Worm (Caenorhabditis elegans): ENCODE results near the gene W04E12.4.

Gene W04E12.4

DNA sequence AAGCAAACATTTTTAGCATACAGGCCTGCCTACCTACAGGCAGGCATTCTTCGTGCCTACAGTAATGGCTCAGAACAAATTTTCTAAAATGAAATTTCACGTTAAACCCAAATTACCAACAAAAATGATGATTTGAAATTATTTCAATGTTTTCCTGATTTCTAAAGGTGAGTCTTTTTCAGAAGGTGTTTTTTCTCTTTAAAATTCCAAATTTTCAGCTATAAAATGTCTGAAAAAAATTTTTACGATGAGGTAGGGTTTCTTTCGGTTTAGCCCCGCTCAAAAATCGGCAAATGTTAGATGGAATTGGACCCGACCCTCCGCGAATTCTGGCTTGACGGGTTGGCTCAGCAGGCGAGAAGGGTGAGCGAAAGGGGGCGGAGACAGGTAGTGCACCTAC lies 2.4 kb downstream of the W04E12.4 start, which contains the start of gene W04E12.5:
W04E12.5 (plus strand) TSS at position 301 of the 400 bp plus-strand sequence.
- TF ChIP-seq eor-1 (tag; optimal IDR thresholded peaks at IDR 0.05): no peak
- no peak for TF ChIP-seq skn-1 (tag; optimal IDR thresholded peaks at IDR 0.05)
- no peak for TF ChIP-seq fkh-2 (tag; optimal IDR thresholded peaks at IDR 0.05)
- no peak for TF ChIP-seq ama-1 (optimal IDR thresholded peaks at IDR 0.05)
- no peak for TF ChIP-seq ztf-4 (tag; optimal IDR thresholded peaks at IDR 0.05)
- TF ChIP-seq mdl-1 (tag; optimal IDR thresholded peaks at IDR 0.05): no peak

ce11 chrV:19747144-19747543 lies 3.7 kb downstream of the W04E12.4 start:
- TF ChIP-seq mml-1 (tag; optimal IDR thresholded peaks at IDR 0.05) (no peak), lin-15B (tag; optimal IDR thresholded peaks at IDR 0.05) (no peak), lsy-12 (tag; optimal IDR thresholded peaks at IDR 0.05) (no peak), nhr-77 (tag; optimal IDR thresholded peaks at IDR 0.05) (no peak), nfya-1 (tag; optimal IDR thresholded peaks at IDR 0.05; ENCODE audit: insufficient read depth) (no peak)

- TF ChIP-seq R02D3.7 (tag; optimal IDR thresholded peaks at IDR 0.05): no peak
- no peak for TF ChIP-seq ceh-9 (tag; optimal IDR thresholded peaks at IDR 0.05)
- peak; percentile 65 for TF ChIP-seq pqm-1 (tag; optimal IDR thresholded peaks at IDR 0.05)
- peak; percentile 69 for TF ChIP-seq elt-2 (tag; optimal IDR thresholded peaks at IDR 0.05)
Measured at ce11 chrV:19751124-19751523, 7.7 kb downstream of the W04E12.4 start, which contains the start of gene clec-49. TSS of gene clec-49 (minus strand) at chrV:19751226.

- no peak for TF ChIP-seq nhr-76 (tag; optimal IDR thresholded peaks at IDR 0.05)
- TF ChIP-seq ztf-4 (tag; optimal IDR thresholded peaks at IDR 0.05): no peak
- no peak for TF ChIP-seq nhr-23 (tag; optimal IDR thresholded peaks at IDR 0.05)
- no peak for TF ChIP-seq ceh-16 (tag; optimal IDR thresholded peaks at IDR 0.05)
- no peak for TF ChIP-seq sea-2 (GFP tag; optimal IDR thresholded peaks at IDR 0.05)
- TF ChIP-seq pha-4 (tag; optimal IDR thresholded peaks at IDR 0.05): no peak
- TF ChIP-seq nhr-67 (tag; optimal IDR thresholded peaks at IDR 0.05): no peak
- TF ChIP-seq nhr-25 (tag; optimal IDR thresholded peaks at IDR 0.05): no peak
Measured at ce11 chrV:19752879-19753278, 9.5 kb downstream of the W04E12.4 start.

- TF ChIP-seq nhr-23 (tag; optimal IDR thresholded peaks at IDR 0.05) (no peak), elt-2 (tag; optimal IDR thresholded peaks at IDR 0.05) (peak; percentile 60)
Measured at ce11 chrV:19754331-19754730, 10.9 kb downstream of the W04E12.4 start.

ce11 chrV:19755260-19755659 lies 11.9 kb downstream of the W04E12.4 start, which contains the start of gene clec-50:
TSS of gene clec-50 (minus strand) at chrV:19755368.
- TF ChIP-seq mml-1 (tag; optimal IDR thresholded peaks at IDR 0.05) (no peak), pqm-1 (tag; optimal IDR thresholded peaks at IDR 0.05) (peak; percentile 82), elt-2 (tag; optimal IDR thresholded peaks at IDR 0.05) (peak; percentile 86), fkh-10 (GFP tag; optimal IDR thresholded peaks at IDR 0.05) (no peak), elt-3 (tag; optimal IDR thresholded peaks at IDR 0.05) (no peak), eor-1 (tag; optimal IDR thresholded peaks at IDR 0.05) (no peak), nhr-237 (tag; optimal IDR thresholded peaks at IDR 0.05) (no peak)

ce11 chrV:19756253-19756652 lies 12.8 kb downstream of the W04E12.4 start, which contains the start of gene W04E12.9:
TSS of gene W04E12.9 (plus strand) at chrV:19756553.
- TF ChIP-seq ceh-9 (tag; optimal IDR thresholded peaks at IDR 0.05) (no peak), elt-1 (tag; optimal IDR thresholded peaks at IDR 0.05) (no peak), nhr-43 (tag; optimal IDR thresholded peaks at IDR 0.05; ENCODE audit: poor library complexity, severe bottlenecking) (no peak), elt-2 (tag; optimal IDR thresholded peaks at IDR 0.05) (no peak), nhr-67 (tag; optimal IDR thresholded peaks at IDR 0.05) (no peak), fkh-10 (GFP tag; optimal IDR thresholded peaks at IDR 0.05) (no peak), mdl-1 (tag; optimal IDR thresholded peaks at IDR 0.05) (no peak), nfya-1 (tag; optimal IDR thresholded peaks at IDR 0.05; ENCODE audit: insufficient read depth) (no peak), ama-1 (optimal IDR thresholded peaks at IDR 0.05) (no peak), nhr-11 (tag; optimal IDR thresholded peaks at IDR 0.05) (no peak), skn-1 (tag; optimal IDR thresholded peaks at IDR 0.05) (no peak), daf-12 (tag; optimal IDR thresholded peaks at IDR 0.05) (no peak), pqm-1 (tag; optimal IDR thresholded peaks at IDR 0.05) (no peak), nhr-77 (tag; optimal IDR thresholded peaks at IDR 0.05) (no peak), ceh-28 (tag; optimal IDR thresholded peaks at IDR 0.05) (no peak), ZK546.5 (tag; optimal IDR thresholded peaks at IDR 0.05) (no peak), lin-15B (tag; optimal IDR thresholded peaks at IDR 0.05) (no peak), nhr-237 (tag; optimal IDR thresholded peaks at IDR 0.05) (no peak), snpc-4 (tag; optimal IDR thresholded peaks at IDR 0.05) (no peak)
